Worm (Caenorhabditis elegans) whole organism, midembryonic: ENCODE data around the gene R11D1.7.
A peak's percentile ranks its signal among the peaks of the same experiment; 100 is the strongest.

Experiments
- T22C8.4 ChIP-seq: fragments of 200-800 bp; sonication (Bioruptor generic); IDR thresholded peaks from 2 replicates; pipeline ENCODE4 v1.3.6; 2022; ENCODE audit warnings: missing genetic modification characterization, missing compliant biosample characterization
- cog-1 ChIP-seq: sonication (generic microtip); optimal IDR thresholded peaks from 2 replicates; lab custom pipeline; 2016; ENCODE audit warnings: missing genetic modification characterization, missing compliant biosample characterization
- flt-1 ChIP-seq: fragments of 200-800 bp; sonication (Bioruptor generic); IDR thresholded peaks from 2 replicates; pipeline ENCODE4 v1.3.6; 2022; ENCODE audit warnings: missing genetic modification characterization, missing compliant biosample characterization
- klf-2 ChIP-seq: fragments of 200-800 bp; sonication (Bioruptor generic); conservative IDR thresholded peaks from 2 replicates; pipeline ENCODE4 v1.3.6; 2022; ENCODE audit warnings: missing genetic modification reagents, missing genetic modification characterization, missing compliant biosample characterization
- med-1 ChIP-seq: sonication (generic microtip); optimal IDR thresholded peaks from 2 replicates; lab custom pipeline; 2017; ENCODE audit warnings: missing genetic modification characterization, mild to moderate bottlenecking, missing compliant biosample characterization, antibody characterized with exemption, missing genetic modification reagents; ENCODE audit not compliant: insufficient read depth
- ref-1 ChIP-seq: fragments of 200-800 bp; sonication (Bioruptor generic); conservative IDR thresholded peaks from 2 replicates; pipeline ENCODE4 v1.3.6; 2022; ENCODE audit warnings: missing genetic modification reagents, missing genetic modification characterization, missing compliant biosample characterization
- tab-1 ChIP-seq: fragments of 200-800 bp; sonication (Bioruptor generic); IDR thresholded peaks from 2 replicates; pipeline ENCODE4 v1.3.6; 2022; ENCODE audit warnings: missing genetic modification characterization, missing compliant biosample characterization
- ztf-23 ChIP-seq: fragments of 200-800 bp; sonication (Bioruptor generic); IDR thresholded peaks from 2 replicates; pipeline ENCODE4 v1.3.6; 2022; ENCODE audit warnings: missing genetic modification reagents, missing genetic modification characterization, missing compliant biosample characterization
- ztf-29 ChIP-seq: fragments of 200-800 bp; sonication (Bioruptor generic); IDR thresholded peaks from 2 replicates; pipeline ENCODE4 v1.3.6; 2022; ENCODE audit warnings: missing genetic modification reagents, missing genetic modification characterization, missing compliant biosample characterization

R11D1.7 gene

DNA sequence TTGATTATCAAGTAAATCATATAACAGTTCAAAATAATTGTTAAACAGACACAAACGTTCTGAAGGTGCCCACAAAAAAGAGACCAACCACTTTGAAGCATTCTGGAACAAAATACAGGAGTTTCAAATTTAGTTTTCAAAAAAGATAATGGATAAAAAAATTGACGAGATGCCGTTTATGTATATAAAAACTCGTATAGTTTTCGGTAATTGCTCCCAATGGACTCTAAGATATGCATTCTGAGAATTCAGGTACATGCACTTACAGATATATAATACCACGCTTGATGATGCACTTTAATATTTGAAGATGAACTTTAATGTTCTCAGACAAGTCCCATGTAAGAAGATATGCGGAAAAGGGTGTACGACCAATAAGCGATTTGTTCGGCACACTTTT lies 1.2 kb upstream of the R11D1.7 start, which contains the start of gene str-181:
str-181 (minus strand) TSS at position 101 of the 400 bp plus-strand sequence.
- TF ChIP-seq cog-1 (tag; lab: Kevin White, UChicago): no peak
- TF ChIP-seq ztf-29 (GFP tag; lab: Robert Waterston, UW): no peak
- no peak for TF ChIP-seq tab-1 (GFP tag; lab: Robert Waterston, UW)
- no peak for TF ChIP-seq ref-1
- no peak for TF ChIP-seq flt-1
- TF ChIP-seq klf-2: no peak
- TF ChIP-seq T22C8.4 (GFP tag; lab: Robert Waterston, UW): no peak
- TF ChIP-seq ztf-23 (GFP tag; lab: Robert Waterston, UW): no peak
- no peak for TF ChIP-seq med-1 (GFP tag; lab: Kevin White, UChicago)

DNA sequence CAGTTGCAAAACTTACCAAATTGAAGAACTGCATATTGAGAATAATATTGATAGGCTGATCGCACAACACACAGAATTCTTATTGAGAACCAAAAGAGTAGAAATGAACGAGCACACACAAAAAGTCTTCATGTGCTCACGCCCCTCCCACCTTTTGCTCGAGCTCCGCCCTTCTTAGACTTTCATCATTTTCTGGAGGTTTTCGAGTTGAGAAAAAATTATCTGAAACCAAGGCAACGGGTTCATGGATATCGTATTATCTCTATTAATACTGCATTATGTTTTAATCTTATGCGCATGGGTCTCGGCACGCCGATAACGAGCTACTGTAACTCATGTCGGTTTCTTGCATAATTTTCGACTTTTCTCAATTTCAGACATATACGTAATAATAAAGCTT lies 6.1 kb downstream of the R11D1.7 start, which contains the start of gene R11D1.12:
R11D1.12 (minus strand) TSS at position 101 of the 400 bp plus-strand sequence.
- TF ChIP-seq cog-1 (tag; lab: Kevin White, UChicago): no peak
- no peak for TF ChIP-seq ztf-23 (GFP tag; lab: Robert Waterston, UW)
- no peak for TF ChIP-seq tab-1 (GFP tag; lab: Robert Waterston, UW)
- no peak for TF ChIP-seq flt-1
- no peak for TF ChIP-seq T22C8.4 (GFP tag; lab: Robert Waterston, UW)
- TF ChIP-seq med-1 (GFP tag; lab: Kevin White, UChicago): no peak
- no peak for TF ChIP-seq ztf-29 (GFP tag; lab: Robert Waterston, UW)
- no peak for TF ChIP-seq klf-2

DNA sequence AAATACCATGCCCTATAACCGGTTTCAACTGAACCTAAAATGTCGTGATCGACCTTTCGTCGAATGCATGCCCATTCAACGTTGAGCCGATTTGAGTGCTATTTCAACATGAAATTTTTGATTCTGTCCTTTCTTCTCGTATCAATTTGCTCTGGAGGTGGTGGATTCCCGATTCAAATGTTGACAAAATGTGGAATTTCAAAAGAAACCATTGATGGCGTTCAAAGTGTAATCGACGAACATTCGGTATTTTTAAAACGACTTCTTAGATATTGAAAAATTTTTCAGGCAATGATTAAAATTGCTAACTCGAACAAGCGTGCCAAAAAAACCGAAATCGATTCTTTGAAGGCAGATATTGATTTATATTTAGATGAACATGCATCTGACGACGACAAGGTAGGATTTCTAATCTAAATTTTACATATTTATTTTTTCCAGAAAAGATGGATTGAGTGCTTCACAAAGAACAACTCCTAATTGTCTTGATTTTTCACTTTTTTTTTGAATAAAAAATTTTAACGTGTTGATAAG lies 7.4 kb downstream of the R11D1.7 start, which contains the start of gene R11D1.13:
R11D1.13 (plus strand) TSS at position 51 of the 534 bp plus-strand sequence.
- TF ChIP-seq klf-2: no peak
- no peak for TF ChIP-seq ref-1
- no peak for TF ChIP-seq T22C8.4 (GFP tag; lab: Robert Waterston, UW)
- no peak for TF ChIP-seq cog-1 (tag; lab: Kevin White, UChicago)
- no peak for TF ChIP-seq tab-1 (GFP tag; lab: Robert Waterston, UW)
- no peak for TF ChIP-seq med-1 (GFP tag; lab: Kevin White, UChicago)
- TF ChIP-seq ztf-23 (GFP tag; lab: Robert Waterston, UW): no peak
- no peak for TF ChIP-seq flt-1
- TF ChIP-seq ztf-29 (GFP tag; lab: Robert Waterston, UW): no peak

DNA sequence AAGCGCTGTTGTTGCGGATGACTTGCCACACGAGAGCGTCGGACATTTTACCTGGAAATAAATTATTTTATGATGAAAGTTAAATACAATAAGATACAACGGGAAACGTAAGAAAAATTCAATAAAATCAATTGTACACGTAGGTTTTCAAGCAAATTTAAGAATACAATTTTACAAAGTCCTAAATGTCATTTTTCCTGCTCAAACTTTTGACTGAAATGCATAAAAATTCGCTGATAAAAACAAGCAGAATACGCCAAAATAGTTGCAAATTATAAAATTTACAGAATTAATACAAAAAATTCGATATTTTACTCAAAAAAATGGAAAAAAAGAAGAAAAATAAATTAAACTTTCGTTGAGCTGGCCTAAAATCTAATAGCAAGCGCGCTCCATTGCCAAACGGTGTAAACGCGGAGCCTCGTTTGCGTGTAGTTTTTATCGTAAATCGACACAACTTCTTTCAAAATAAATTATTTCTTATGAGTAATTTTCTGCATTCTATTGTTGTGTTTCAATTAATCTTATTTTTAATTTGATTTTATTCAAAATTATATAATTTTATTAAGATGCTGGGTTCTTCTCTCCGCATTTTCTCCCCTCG lies 8.4 kb downstream of the R11D1.7 start, which contains the start of the genes rpl-28 and mrpl-49:
rpl-28 (minus strand) TSS at position 51 of the 604 bp plus-strand sequence.
mrpl-49 (plus strand) TSS at position 570 of the 604 bp plus-strand sequence.
- TF ChIP-seq cog-1 (tag; lab: Kevin White, UChicago): peak; percentile 60
- TF ChIP-seq tab-1 (GFP tag; lab: Robert Waterston, UW): no peak
- TF ChIP-seq ztf-23 (GFP tag; lab: Robert Waterston, UW): peak; percentile 67

DNA sequence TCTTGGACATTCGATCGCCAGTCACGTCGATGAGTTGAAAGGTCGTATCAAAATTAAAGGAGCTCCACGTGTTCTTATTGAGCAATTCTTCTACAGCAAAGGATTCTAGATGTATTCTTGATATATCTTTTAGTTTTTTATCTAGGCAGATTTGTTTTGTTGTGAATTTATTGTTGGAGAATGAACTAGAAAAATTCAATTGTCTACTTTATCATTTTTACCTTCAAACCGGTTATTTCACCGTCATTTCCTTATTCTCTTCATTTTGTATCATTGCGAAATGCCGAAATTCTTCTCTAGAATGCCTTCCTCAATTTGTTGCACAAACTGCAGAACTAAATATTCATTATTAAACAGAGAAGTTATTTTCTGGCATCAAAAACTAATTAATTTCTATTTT lies 9.4 kb downstream of the R11D1.7 start, which contains the start of gene R11D1.10:
R11D1.10 (plus strand) TSS at position 301 of the 400 bp plus-strand sequence.
- no peak for TF ChIP-seq tab-1 (GFP tag; lab: Robert Waterston, UW)
- TF ChIP-seq klf-2: no peak
- TF ChIP-seq cog-1 (tag; lab: Kevin White, UChicago): no peak
- no peak for TF ChIP-seq T22C8.4 (GFP tag; lab: Robert Waterston, UW)
- no peak for TF ChIP-seq ref-1
- TF ChIP-seq ztf-29 (GFP tag; lab: Robert Waterston, UW): no peak
- no peak for TF ChIP-seq ztf-23 (GFP tag; lab: Robert Waterston, UW)
- no peak for TF ChIP-seq med-1 (GFP tag; lab: Kevin White, UChicago)
- no peak for TF ChIP-seq flt-1

DNA sequence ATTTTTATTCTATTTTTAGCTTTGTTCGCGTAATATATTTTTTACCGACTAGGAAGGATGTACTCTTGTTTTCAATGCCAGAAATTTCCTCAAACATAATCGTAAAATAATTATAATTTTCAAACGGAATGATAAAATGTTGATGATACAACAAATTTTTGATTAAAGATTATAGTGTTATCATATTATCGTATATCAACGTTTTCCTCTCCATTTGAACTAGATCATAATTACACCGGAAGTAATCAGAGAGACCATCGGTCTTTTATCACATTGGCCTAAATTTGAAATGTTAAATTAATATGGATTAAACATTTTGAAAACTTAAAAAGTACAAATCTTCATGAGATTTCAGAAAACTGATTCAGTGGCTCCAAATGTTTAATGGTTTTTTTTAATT lies 12.9 kb downstream of the R11D1.7 start:
- TF ChIP-seq med-1 (GFP tag; lab: Kevin White, UChicago): no peak

- TF ChIP-seq tab-1 (GFP tag; lab: Robert Waterston, UW) (no peak), ztf-29 (GFP tag; lab: Robert Waterston, UW) (no peak), T22C8.4 (GFP tag; lab: Robert Waterston, UW) (no peak), ref-1 (no peak), ztf-23 (GFP tag; lab: Robert Waterston, UW) (no peak), med-1 (GFP tag; lab: Kevin White, UChicago) (no peak), cog-1 (tag; lab: Kevin White, UChicago) (no peak), flt-1 (no peak), klf-2 (no peak)
Measured at ce11 chrV:12733465-12734248, 13.8 kb downstream of the R11D1.7 start, which contains the start of the genes dhs-21 and xbx-9. Gene dhs-21 (minus strand): TSS chrV:12733645. Gene xbx-9 (plus strand): TSS chrV:12734198.

DNA sequence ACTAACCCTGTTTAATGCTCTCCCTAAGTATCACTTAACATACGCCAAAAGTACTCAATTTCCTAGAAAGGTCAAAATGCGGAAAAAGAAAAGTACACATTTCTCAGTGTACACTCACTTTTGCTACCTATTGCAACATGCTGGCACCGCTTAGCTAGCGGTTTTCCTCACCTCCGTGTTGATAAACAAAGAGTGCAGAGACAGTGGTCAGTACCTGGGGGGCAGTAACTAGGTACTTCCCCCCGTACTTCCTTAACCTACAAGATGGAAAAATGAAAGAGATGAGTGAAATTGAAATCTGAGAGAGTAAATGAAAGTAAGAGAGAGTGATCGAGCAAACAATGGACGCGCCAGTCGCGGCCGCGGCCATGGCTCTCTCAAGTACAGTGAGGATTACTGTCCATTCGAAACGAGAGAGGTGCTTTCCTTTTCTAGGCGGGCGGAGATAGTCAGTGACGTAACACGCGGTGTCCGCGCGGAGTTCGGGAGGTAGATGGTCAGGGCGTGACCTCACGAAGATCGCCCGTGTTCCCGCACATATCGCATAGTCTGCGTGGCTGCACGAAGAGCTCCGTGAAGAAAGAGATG lies 16.4 kb downstream of the R11D1.7 start, which contains the start of gene cky-1:
cky-1 (plus strand) TSS at position 538 of the 588 bp plus-strand sequence.
- no peak for TF ChIP-seq med-1 (GFP tag; lab: Kevin White, UChicago)
- no peak for TF ChIP-seq ztf-29 (GFP tag; lab: Robert Waterston, UW)
- TF ChIP-seq flt-1: no peak

DNA sequence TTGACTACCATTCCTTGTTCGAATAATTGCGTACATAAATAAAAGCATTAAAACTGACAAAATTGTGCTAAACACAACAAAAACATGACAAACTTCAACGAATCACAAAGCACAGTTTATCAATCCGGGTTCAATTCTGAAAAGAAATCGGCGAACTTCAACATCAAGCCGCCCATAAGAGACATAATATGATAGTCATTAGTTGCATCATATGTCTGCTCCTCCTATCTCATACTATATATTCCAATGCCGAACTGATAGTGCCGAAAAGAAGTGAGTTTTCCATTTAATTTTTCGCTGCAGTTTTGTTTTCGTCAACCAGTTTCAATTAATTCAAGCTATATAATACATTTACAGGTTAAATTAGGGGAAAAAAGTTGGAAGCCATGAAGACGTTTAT lies 21.9 kb downstream of the R11D1.7 start, which contains the start of gene hrg-7:
hrg-7 (plus strand) TSS at position 358 of the 400 bp plus-strand sequence.
- no peak for TF ChIP-seq klf-2
- TF ChIP-seq tab-1 (GFP tag; lab: Robert Waterston, UW): no peak
- no peak for TF ChIP-seq flt-1
- no peak for TF ChIP-seq ztf-29 (GFP tag; lab: Robert Waterston, UW)
- TF ChIP-seq T22C8.4 (GFP tag; lab: Robert Waterston, UW): no peak
- TF ChIP-seq ztf-23 (GFP tag; lab: Robert Waterston, UW): no peak
- no peak for TF ChIP-seq med-1 (GFP tag; lab: Kevin White, UChicago)
- TF ChIP-seq ref-1: no peak
- no peak for TF ChIP-seq cog-1 (tag; lab: Kevin White, UChicago)
